Worm (Caenorhabditis elegans) whole organism, late embryonic: Measurements from ENCODE around the gene F47B10.8.

Source experiments
- ceh-14 ChIP-seq: sonication (generic microtip); optimal IDR thresholded peaks from 2 replicates; lab custom pipeline; 2016; ENCODE audit warnings: missing genotype, missing genetic modification characterization, missing compliant biosample characterization
- elt-2 ChIP-seq: sonication (generic microtip); optimal IDR thresholded peaks from 2 replicates; lab custom pipeline; 2016; ENCODE audit warnings: missing genetic modification reagents, missing genetic modification characterization, missing compliant biosample characterization
- elt-4 ChIP-seq: sonication (generic microtip); optimal IDR thresholded peaks from 2 replicates; lab custom pipeline; 2016; ENCODE audit warnings: missing genetic modification characterization, missing compliant biosample characterization
- fkh-6 ChIP-seq: sonication (generic microtip); optimal IDR thresholded peaks from 2 replicates; lab custom pipeline; 2016; ENCODE audit warnings: missing genetic modification characterization, missing compliant biosample characterization
- hlh-15 ChIP-seq: sonication (generic microtip); optimal IDR thresholded peaks from 2 replicates; lab custom pipeline; 2016; ENCODE audit warnings: missing genetic modification characterization, missing compliant biosample characterization
- mec-3 ChIP-seq: sonication (generic microtip); optimal IDR thresholded peaks from 2 replicates; lab custom pipeline; 2016; ENCODE audit warnings: borderline replicate concordance, missing genetic modification characterization, missing compliant biosample characterization
- nhr-11 ChIP-seq: fragments of 150-350 bp; optimal IDR thresholded peaks from 2 replicates; lab custom pipeline; 2014; ENCODE audit warnings: missing biosample characterization, missing genetic modification characterization
- npax-4 ChIP-seq: sonication (generic microtip); optimal IDR thresholded peaks from 2 replicates; lab custom pipeline; 2016; ENCODE audit warnings: missing genetic modification characterization, missing compliant biosample characterization
- pha-4 ChIP-seq: fragments of 150-350 bp; optimal IDR thresholded peaks from 2 replicates; lab custom pipeline; 2018; ENCODE audit warnings: missing biosample characterization, missing genetic modification reagents, missing genetic modification characterization
- sox-4 ChIP-seq: sonication (generic microtip); optimal IDR thresholded peaks from 2 replicates; lab custom pipeline; 2017; ENCODE audit warnings: mild to moderate bottlenecking, missing genetic modification characterization, inconsistent platforms, missing compliant biosample characterization
- tbx-2 ChIP-seq: sonication (generic microtip); optimal IDR thresholded peaks from 2 replicates; lab custom pipeline; 2016; ENCODE audit warnings: missing genetic modification characterization, missing compliant biosample characterization
- tbx-7 ChIP-seq: sonication (generic microtip); optimal IDR thresholded peaks from 2 replicates; lab custom pipeline; 2016; ENCODE audit warnings: missing genotype, missing genetic modification characterization, missing compliant biosample characterization
- unc-42 ChIP-seq: sonication (generic microtip); optimal IDR thresholded peaks from 2 replicates; lab custom pipeline; 2016; ENCODE audit warnings: missing genotype, missing genetic modification characterization, missing compliant biosample characterization

- TF ChIP-seq pha-4 (tag; lab: Kevin White, UChicago) (no peak), nhr-11 (tag; lab: Kevin White, UChicago) (no peak), elt-2 (peak; percentile 41), unc-42 (tag; lab: Kevin White, UChicago) (peak; percentile 3), tbx-7 (no peak), sox-4 (tag; lab: Kevin White, UChicago) (no peak), tbx-2 (peak; percentile 71), elt-4 (tag; lab: Kevin White, UChicago) (no peak), ceh-14 (tag; lab: Kevin White, UChicago) (no peak), mec-3 (tag; lab: Kevin White, UChicago) (no peak), fkh-6 (no peak), npax-4 (tag; lab: Kevin White, UChicago) (no peak), hlh-15 (no peak)
These were observed 10.4 kb downstream of the F47B10.8 start, which contains the start of gene suca-1 for ce11 chrX:10900079-10900724.
